Worm (Caenorhabditis elegans) whole organism, young adult: ENCODE results near the gene ZC317.2.

Experiments
- B0336.3 ChIP-seq: fragments of 200-800 bp; sonication (Bioruptor generic); IDR thresholded peaks from 2 replicates; pipeline ENCODE4 v1.3.6; 2022; ENCODE audit warnings: missing genetic modification characterization, missing compliant biosample characterization
- C17E4.6 ChIP-seq: fragments of 200-800 bp; sonication (Bioruptor generic); IDR thresholded peaks from 2 replicates; pipeline ENCODE4 v1.3.6; 2022; ENCODE audit warnings: missing genetic modification reagents, missing genetic modification characterization, missing compliant biosample characterization
- F33H1.4 ChIP-seq: fragments of 200-800 bp; sonication (Bioruptor generic); IDR thresholded peaks from 2 replicates; pipeline ENCODE4 v1.3.6; 2022; ENCODE audit warnings: missing genetic modification reagents, missing genetic modification characterization, missing compliant biosample characterization
- F37B4.10 ChIP-seq: fragments of 200-800 bp; sonication (Bioruptor generic); IDR thresholded peaks from 2 replicates; pipeline ENCODE4 v1.3.6; 2022; ENCODE audit warnings: missing genetic modification characterization, missing compliant biosample characterization
- F39B2.1 ChIP-seq: fragments of 200-800 bp; sonication (Bioruptor generic); IDR thresholded peaks from 2 replicates; pipeline ENCODE4 v1.3.6; 2022; ENCODE audit warnings: missing genetic modification reagents, missing genetic modification characterization, missing compliant biosample characterization
- F49E8.2 ChIP-seq: sonication (generic microtip); optimal IDR thresholded peaks from 3 replicates; lab custom pipeline; 2017; ENCODE audit warnings: missing genetic modification characterization, mild to moderate bottlenecking, missing compliant biosample characterization, antibody characterized with exemption, moderate library complexity; ENCODE audit not compliant: insufficient read depth
- F57A8.1 ChIP-seq: fragments of 200-800 bp; sonication (Bioruptor generic); optimal IDR thresholded peaks from 2 replicates; lab custom pipeline; 2018; ENCODE audit warnings: mild to moderate bottlenecking, missing genetic modification characterization, moderate library complexity, missing compliant biosample characterization
- F57C9.4 ChIP-seq: sonication (generic microtip); optimal IDR thresholded peaks from 2 replicates; lab custom pipeline; 2017; ENCODE audit warnings: mild to moderate bottlenecking, missing genetic modification characterization, missing compliant biosample characterization
- K11D2.4 ChIP-seq: fragments of 200-800 bp; sonication (Bioruptor generic); IDR thresholded peaks from 2 replicates; pipeline ENCODE4 v1.3.6; 2022; ENCODE audit warnings: missing genetic modification reagents, missing genetic modification characterization, missing compliant biosample characterization
- Y53G8AR.9 ChIP-seq: fragments of 200-800 bp; sonication (Bioruptor generic); conservative IDR thresholded peaks from 2 replicates; pipeline ENCODE4 v1.3.6; 2022; ENCODE audit warnings: missing genetic modification reagents, missing genetic modification characterization, missing compliant biosample characterization
- Y56A3A.18 ChIP-seq: fragments of 200-800 bp; sonication (Bioruptor generic); IDR thresholded peaks from 2 replicates; pipeline ENCODE4 v1.3.6; 2022; ENCODE audit warnings: missing genetic modification reagents, missing genetic modification characterization, missing compliant biosample characterization
- Y67H2A.10 ChIP-seq: fragments of 200-800 bp; sonication (Bioruptor generic); conservative IDR thresholded peaks from 2 replicates; pipeline ENCODE4 v1.3.6; 2022; ENCODE audit warnings: missing genetic modification reagents, missing genetic modification characterization, missing compliant biosample characterization
- akir-1 ChIP-seq: fragments of 200-800 bp; sonication (Bioruptor generic); optimal IDR thresholded peaks from 2 replicates; lab custom pipeline; 2018; ENCODE audit warnings: mild to moderate bottlenecking, missing genetic modification characterization, moderate library complexity, missing compliant biosample characterization
- ama-1 ChIP-seq, 3 experiments: fragments of 150-350 bp in 1 of 3; sonication (generic microtip) in 2 of 3; optimal IDR thresholded peaks; 2 replicates each; lab custom pipeline; 2014 to 2018; ENCODE audit warnings: missing biosample characterization in 2 of 3, missing genetic modification characterization in 2 of 3, missing genetic modification reagents in 2 of 3
- atf-7 ChIP-seq: sonication (generic microtip); optimal IDR thresholded peaks from 2 replicates; lab custom pipeline; 2017; ENCODE audit warnings: mild to moderate bottlenecking, missing genetic modification characterization, missing compliant biosample characterization
- attf-5 ChIP-seq: fragments of 200-800 bp; sonication (Bioruptor generic); optimal IDR thresholded peaks from 2 replicates; lab custom pipeline; 2018; ENCODE audit warnings: mild to moderate bottlenecking, missing genetic modification characterization, missing compliant biosample characterization
- bed-1 ChIP-seq: fragments of 200-800 bp; sonication (Bioruptor generic); IDR thresholded peaks from 2 replicates; pipeline ENCODE4 v1.3.6; 2022; ENCODE audit warnings: missing genetic modification reagents, missing genetic modification characterization, missing compliant biosample characterization
- bed-2 ChIP-seq: fragments of 200-800 bp; sonication (Bioruptor generic); IDR thresholded peaks from 2 replicates; pipeline ENCODE4 v1.3.6; 2022; ENCODE audit warnings: missing genetic modification reagents, missing genetic modification characterization, missing compliant biosample characterization
- ceh-40 ChIP-seq: fragments of 200-800 bp; sonication (Bioruptor generic); IDR thresholded peaks from 2 replicates; pipeline ENCODE4 v1.3.6; 2022; ENCODE audit warnings: missing genetic modification characterization, missing compliant biosample characterization
- ceh-58 ChIP-seq: fragments of 200-800 bp; sonication (Bioruptor generic); IDR thresholded peaks from 2 replicates; pipeline ENCODE4 v1.3.6; 2022; ENCODE audit warnings: missing genetic modification characterization, missing compliant biosample characterization
- chd-7 ChIP-seq: sonication (generic microtip); optimal IDR thresholded peaks from 2 replicates; lab custom pipeline; 2016; ENCODE audit warnings: mild to moderate bottlenecking, missing genetic modification characterization, moderate library complexity, missing compliant biosample characterization
- dox-1 ChIP-seq: fragments of 200-800 bp; sonication (Bioruptor generic); IDR thresholded peaks from 2 replicates; pipeline ENCODE4 v1.3.6; 2022; ENCODE audit warnings: missing genetic modification reagents, missing genetic modification characterization, missing compliant biosample characterization
- egl-44 ChIP-seq: fragments of 200-800 bp; sonication (Bioruptor generic); IDR thresholded peaks from 2 replicates; pipeline ENCODE4 v1.3.6; 2022; ENCODE audit warnings: missing genetic modification reagents, missing genetic modification characterization, missing compliant biosample characterization
- egrh-3 ChIP-seq: fragments of 200-800 bp; sonication (Bioruptor generic); IDR thresholded peaks from 2 replicates; pipeline ENCODE4 v1.3.6; 2022; ENCODE audit warnings: missing genetic modification reagents, missing genetic modification characterization, missing compliant biosample characterization
- gei-17 ChIP-seq: fragments of 200-800 bp; sonication (Bioruptor generic); optimal IDR thresholded peaks from 2 replicates; lab custom pipeline; 2018; ENCODE audit warnings: mild to moderate bottlenecking, missing genetic modification characterization, missing compliant biosample characterization
- hlh-12 ChIP-seq: sonication (generic microtip); optimal IDR thresholded peaks from 2 replicates; lab custom pipeline; 2016; ENCODE audit warnings: missing genetic modification characterization, missing compliant biosample characterization
- hmg-1.2 ChIP-seq: fragments of 200-800 bp; sonication (Bioruptor generic); IDR thresholded peaks from 2 replicates; pipeline ENCODE4 v1.3.6; 2022; ENCODE audit warnings: missing genetic modification reagents, missing genetic modification characterization, missing compliant biosample characterization
- hmg-20 ChIP-seq: fragments of 200-800 bp; sonication (Bioruptor generic); IDR thresholded peaks from 2 replicates; pipeline ENCODE4 v1.3.6; 2022; ENCODE audit warnings: missing genetic modification reagents, missing genetic modification characterization, missing compliant biosample characterization
- hsf-1 ChIP-seq: fragments of 200-800 bp; sonication (Bioruptor generic); IDR thresholded peaks from 2 replicates; pipeline ENCODE4 v1.3.6; 2022; ENCODE audit warnings: missing genetic modification reagents, missing genetic modification characterization, missing compliant biosample characterization
- lag-1 ChIP-seq: fragments of 200-800 bp; sonication (Bioruptor generic); IDR thresholded peaks from 2 replicates; pipeline ENCODE4 v1.3.6; 2022; ENCODE audit warnings: missing genetic modification reagents, missing genetic modification characterization, missing compliant biosample characterization
- let-607 ChIP-seq, 2 experiments: fragments of 200-800 bp in 1 of 2; sonication (Bioruptor generic) in 1 of 2; sonication (generic microtip) in 1 of 2; optimal IDR thresholded peaks; 2 replicates each; lab custom pipeline; 2016 to 2018; ENCODE audit warnings: mild to moderate bottlenecking in 2 of 2, missing compliant biosample characterization in 2 of 2, missing genetic modification characterization in 2 of 2, moderate library complexity in 2 of 2, missing genotype in 1 of 2
- lin-26 ChIP-seq: fragments of 200-800 bp; sonication (Bioruptor generic); IDR thresholded peaks from 2 replicates; pipeline ENCODE4 v1.3.6; 2022; ENCODE audit warnings: missing genetic modification reagents, missing genetic modification characterization, missing compliant biosample characterization
- madf-6 ChIP-seq: fragments of 200-800 bp; sonication (Bioruptor generic); IDR thresholded peaks from 2 replicates; pipeline ENCODE4 v1.3.6; 2022; ENCODE audit warnings: missing genetic modification reagents, missing genetic modification characterization, missing compliant biosample characterization
- mcd-1 ChIP-seq: fragments of 200-800 bp; sonication (Bioruptor generic); IDR thresholded peaks from 2 replicates; pipeline ENCODE4 v1.3.6; 2022; ENCODE audit warnings: missing genetic modification reagents, missing genetic modification characterization, missing compliant biosample characterization
- mes-4 ChIP-seq: sonication (generic microtip); optimal IDR thresholded peaks from 2 replicates; lab custom pipeline; 2016; ENCODE audit warnings: missing genotype, missing genetic modification characterization, missing compliant biosample characterization
- mxl-1 ChIP-seq: sonication (generic microtip); optimal IDR thresholded peaks from 2 replicates; lab custom pipeline; 2016; ENCODE audit warnings: missing genetic modification characterization, missing compliant biosample characterization
- nhr-120 ChIP-seq: fragments of 200-800 bp; sonication (Bioruptor generic); IDR thresholded peaks from 2 replicates; pipeline ENCODE4 v1.3.6; 2022; ENCODE audit warnings: missing genetic modification characterization, missing compliant biosample characterization
- nhr-179 ChIP-seq: sonication (generic microtip); optimal IDR thresholded peaks from 2 replicates; lab custom pipeline; 2016; ENCODE audit warnings: mild to moderate bottlenecking, missing genetic modification characterization, missing compliant biosample characterization
- nhr-27 ChIP-seq: fragments of 200-800 bp; sonication (Bioruptor generic); optimal IDR thresholded peaks from 2 replicates; lab custom pipeline; 2018; ENCODE audit warnings: mild to moderate bottlenecking, missing genetic modification characterization, moderate library complexity, missing compliant biosample characterization
- pha-4 ChIP-seq: fragments of 150-350 bp; sonication (generic microtip); optimal IDR thresholded peaks from 2 replicates; lab custom pipeline; 2014; ENCODE audit warnings: missing biosample characterization, missing genetic modification reagents, missing genetic modification characterization
- sea-2 ChIP-seq: fragments of 200-800 bp; sonication (Bioruptor generic); IDR thresholded peaks from 2 replicates; pipeline ENCODE4 v1.3.6; 2022; ENCODE audit warnings: missing genetic modification characterization, missing compliant biosample characterization
- snpc-1.1 ChIP-seq: sonication (generic microtip); optimal IDR thresholded peaks from 2 replicates; lab custom pipeline; 2017; ENCODE audit warnings: missing genetic modification characterization, mild to moderate bottlenecking, missing compliant biosample characterization, antibody characterized with exemption, moderate library complexity, missing genotype, missing genetic modification reagents; ENCODE audit not compliant: insufficient read depth
- snpc-3.4 ChIP-seq: sonication (generic microtip); optimal IDR thresholded peaks from 2 replicates; lab custom pipeline; 2017; ENCODE audit warnings: missing genetic modification characterization, mild to moderate bottlenecking, missing compliant biosample characterization, antibody characterized with exemption, moderate library complexity, missing genotype, missing genetic modification reagents
- tbp1 ChIP-seq: fragments of 200-800 bp; sonication (Bioruptor generic); optimal IDR thresholded peaks from 2 replicates; lab custom pipeline; 2018; ENCODE audit warnings: mild to moderate bottlenecking, missing genetic modification characterization, missing compliant biosample characterization
- tbx-9 ChIP-seq: sonication (generic microtip); optimal IDR thresholded peaks from 2 replicates; lab custom pipeline; 2016; ENCODE audit warnings: borderline replicate concordance, missing genetic modification characterization, inconsistent platforms, missing compliant biosample characterization
- unc-62 ChIP-seq: fragments of 150-350 bp; optimal IDR thresholded peaks from 2 replicates; lab custom pipeline; 2014; ENCODE audit warnings: missing biosample characterization, missing genetic modification reagents, missing genetic modification characterization
- ztf-18 ChIP-seq: sonication (generic microtip); optimal IDR thresholded peaks from 2 replicates; lab custom pipeline; 2016; ENCODE audit warnings: missing genotype, mild to moderate bottlenecking, missing genetic modification characterization, missing compliant biosample characterization
- ztf-6 ChIP-seq: fragments of 200-800 bp; sonication (Bioruptor generic); IDR thresholded peaks from 2 replicates; pipeline ENCODE4 v1.3.6; 2022; ENCODE audit warnings: missing genetic modification reagents, missing genetic modification characterization, missing compliant biosample characterization

Gene ZC317.2

ce11 chrV:5504807-5505442 lies 45.0 kb downstream of the ZC317.2 start, which contains the start of the genes dnj-19 and nhr-47 (continued):
- peak; percentile 89 for TF ChIP-seq egl-44 (GFP tag; lab: Robert Waterston, UW)
- peak; percentile 98 for TF ChIP-seq hsf-1 (GFP tag; lab: Robert Waterston, UW)
- TF ChIP-seq nhr-179 (tag; lab: Kevin White, UChicago) = no peak
- no peak for TF ChIP-seq akir-1
- peak; percentile 90 for TF ChIP-seq K11D2.4
- no peak for TF ChIP-seq egrh-3 (GFP tag; lab: Robert Waterston, UW)
- peak; percentile 79 for TF ChIP-seq F33H1.4 (GFP tag; lab: Robert Waterston, UW)
- no peak for TF ChIP-seq F57C9.4 (tag; lab: Kevin White, UChicago)
- no peak for TF ChIP-seq mxl-1 (tag; lab: Kevin White, UChicago)
- peak; percentile 30 for TF ChIP-seq nhr-27 (tag; lab: Kevin White, UChicago)
- TF ChIP-seq sea-2 = no peak
- no peak for TF ChIP-seq F37B4.10
- no peak for TF ChIP-seq lag-1 (GFP tag; lab: Robert Waterston, UW)
- TF ChIP-seq snpc-3.4 (tag; lab: Kevin White, UChicago) = peak; percentile 42
- peak; percentile 83 for TF ChIP-seq chd-7 (tag; lab: Kevin White, UChicago)
- peak; percentile 49; the same call in 1 of the 2 replicates for TF ChIP-seq lin-26 (GFP tag; lab: Robert Waterston, UW)
- TF ChIP-seq mes-4 (tag; lab: Kevin White, UChicago) = no peak
- no peak for TF ChIP-seq tbx-9 (tag; lab: Kevin White, UChicago)
- TF ChIP-seq atf-7 (tag; lab: Kevin White, UChicago) = peak; percentile 87
- TF ChIP-seq hmg-1.2 (GFP tag; lab: Robert Waterston, UW) = peak; percentile 74
- TF ChIP-seq madf-6 = peak; percentile 89
- TF ChIP-seq gei-17 (GFP tag; lab: Kevin White, UChicago) = peak; percentile 50
- TF ChIP-seq B0336.3 = peak; percentile 95
- TF ChIP-seq tbp1 (GFP tag; lab: Kevin White, UChicago) = peak; percentile 73
- TF ChIP-seq Y53G8AR.9 (GFP tag; lab: Robert Waterston, UW) = peak; percentile 96
- TF ChIP-seq ceh-40 (GFP tag; lab: Robert Waterston, UW) = no peak
- peak; percentile 76; the same call in 1 of the 2 replicates for TF ChIP-seq ztf-6 (GFP tag; lab: Robert Waterston, UW)
- TF ChIP-seq F39B2.1 (GFP tag; lab: Robert Waterston, UW) = 0 out of 2 replicates have a peak, but pooled peaks have one; percentile 67
- no peak for TF ChIP-seq pha-4 (tag; lab: Kevin White, UChicago)
- no peak for TF ChIP-seq ama-1 (optimal IDR thresholded peaks at IDR 0.05; lab: Kevin White, UChicago)
- TF ChIP-seq ama-1 (GFP tag; optimal IDR thresholded peaks at IDR 0.05; lab: Kevin White, UChicago) = no peak
- TF ChIP-seq hlh-12 (tag; lab: Kevin White, UChicago) = no peak
- TF ChIP-seq ceh-58 = no peak
- peak; percentile 89 for TF ChIP-seq attf-5 (GFP tag; lab: Kevin White, UChicago)
- TF ChIP-seq Y67H2A.10 = peak; percentile 70
- TF ChIP-seq let-607 (tag; optimal IDR thresholded peaks at IDR 0.05; lab: Kevin White, UChicago) = peak; percentile 23 to 86
- TF ChIP-seq F57A8.1 = no peak
- TF ChIP-seq hmg-20 (GFP tag; lab: Robert Waterston, UW) = peak; percentile 88
- no peak for TF ChIP-seq bed-1 (GFP tag; lab: Robert Waterston, UW)
- no peak for TF ChIP-seq snpc-1.1
- TF ChIP-seq Y56A3A.18 = peak; percentile 96
- TF ChIP-seq mcd-1 (GFP tag; lab: Robert Waterston, UW) = peak; percentile 94
- TF ChIP-seq nhr-120 (GFP tag; lab: Robert Waterston, UW) = no peak
- TF ChIP-seq unc-62 = no peak
- no peak for TF ChIP-seq bed-2 (GFP tag; lab: Robert Waterston, UW)
- TF ChIP-seq dox-1 (GFP tag; lab: Robert Waterston, UW) = peak; percentile 95
- TF ChIP-seq ztf-18 (tag; lab: Kevin White, UChicago) = peak; percentile 99
- TF ChIP-seq C17E4.6 (GFP tag; lab: Robert Waterston, UW) = peak; percentile 91
- peak; percentile 58 for TF ChIP-seq F49E8.2 (tag; lab: Kevin White, UChicago)
